Worm (Caenorhabditis elegans) whole organism, L3 larva: ENCODE data around the gene F20D6.12.
A peak's percentile ranks its signal among the peaks of the same experiment; 100 is the strongest.

Experiments
- R02D3.7 ChIP-seq: fragments of 150-350 bp; optimal IDR thresholded peaks from 2 replicates; lab custom pipeline; 2014; ENCODE audit warnings: missing biosample characterization, missing genetic modification characterization
- ZK546.5 ChIP-seq: sonication (generic microtip); optimal IDR thresholded peaks from 2 replicates; lab custom pipeline; 2017; ENCODE audit warnings: missing biosample characterization, missing genetic modification characterization
- aly-2 ChIP-seq: fragments of 150-350 bp; optimal IDR thresholded peaks from 2 replicates; lab custom pipeline; 2014; ENCODE audit warnings: missing biosample characterization, missing genetic modification characterization
- ama-1 ChIP-seq: fragments of 150-350 bp; optimal IDR thresholded peaks from 2 replicates; lab custom pipeline; 2018
- ceh-16 ChIP-seq: sonication (generic microtip); optimal IDR thresholded peaks from 2 replicates; lab custom pipeline; 2017; ENCODE audit warnings: missing biosample characterization, missing genetic modification characterization
- ceh-28 ChIP-seq: fragments of 150-350 bp; optimal IDR thresholded peaks from 2 replicates; lab custom pipeline; 2014; ENCODE audit warnings: missing biosample characterization, missing genetic modification reagents, missing genetic modification characterization
- egl-5 ChIP-seq: fragments of 150-350 bp; optimal IDR thresholded peaks from 2 replicates; lab custom pipeline; 2017; ENCODE audit warnings: missing biosample characterization, missing genetic modification reagents, missing genetic modification characterization, inconsistent platforms
- elt-2 ChIP-seq: sonication (generic microtip); optimal IDR thresholded peaks from 2 replicates; lab custom pipeline; 2016; ENCODE audit warnings: missing genetic modification reagents, mild to moderate bottlenecking, missing genetic modification characterization, missing compliant biosample characterization
- elt-3 ChIP-seq, 3 experiments: fragments of 150-350 bp in 1 of 3; sonication (generic microtip) in 2 of 3; optimal IDR thresholded peaks; 2 replicates in 2 of 3; 4 replicates in 1 of 3; lab custom pipeline; 2014 to 2017; ENCODE audit warnings: missing biosample characterization in 3 of 3, missing genetic modification characterization in 3 of 3
- eor-1 ChIP-seq, 2 experiments: fragments of 150-350 bp; optimal IDR thresholded peaks; 2 replicates each; lab custom pipeline; 2014 to 2018; ENCODE audit warnings: missing biosample characterization in 2 of 2, missing genetic modification characterization in 2 of 2
- fkh-2 ChIP-seq: fragments of 150-350 bp; optimal IDR thresholded peaks from 2 replicates; lab custom pipeline; 2014; ENCODE audit warnings: missing biosample characterization, missing genetic modification reagents, missing genetic modification characterization
- hmg-11 ChIP-seq: sonication (generic microtip); optimal IDR thresholded peaks from 2 replicates; lab custom pipeline; 2016; ENCODE audit warnings: missing genetic modification characterization, missing compliant biosample characterization
- jun-1 ChIP-seq: fragments of 150-350 bp; optimal IDR thresholded peaks from 2 replicates; lab custom pipeline; 2014; ENCODE audit warnings: missing biosample characterization, missing genetic modification reagents, missing genetic modification characterization
- lin-15B ChIP-seq: fragments of 150-350 bp; optimal IDR thresholded peaks from 2 replicates; lab custom pipeline; 2014; ENCODE audit warnings: missing biosample characterization, missing genetic modification characterization
- lin-39 ChIP-seq: fragments of 150-350 bp; optimal IDR thresholded peaks from 2 replicates; lab custom pipeline; 2018; ENCODE audit warnings: missing biosample characterization, missing genetic modification reagents, missing genetic modification characterization
- lsy-12 ChIP-seq: sonication (generic microtip); optimal IDR thresholded peaks from 2 replicates; lab custom pipeline; 2016; ENCODE audit warnings: mild to moderate bottlenecking, missing genetic modification characterization, missing compliant biosample characterization
- mdl-1 ChIP-seq: fragments of 150-350 bp; optimal IDR thresholded peaks from 2 replicates; lab custom pipeline; 2014; ENCODE audit warnings: missing biosample characterization, missing genetic modification characterization
- mml-1 ChIP-seq: fragments of 150-350 bp; sonication (generic microtip); optimal IDR thresholded peaks from 3 replicates; lab custom pipeline; 2014; ENCODE audit warnings: missing biosample characterization, missing genetic modification characterization
- nfya-1 ChIP-seq: sonication (generic microtip); optimal IDR thresholded peaks from 2 replicates; lab custom pipeline; 2017; ENCODE audit warnings: missing genetic modification characterization, mild to moderate bottlenecking, missing compliant biosample characterization, antibody characterized with exemption, moderate library complexity; ENCODE audit not compliant: insufficient read depth
- nhr-12 ChIP-seq: fragments of 150-350 bp; optimal IDR thresholded peaks from 2 replicates; lab custom pipeline; 2014; ENCODE audit warnings: missing biosample characterization, missing genetic modification characterization
- nhr-23 ChIP-seq: fragments of 150-350 bp; optimal IDR thresholded peaks from 2 replicates; lab custom pipeline; 2014; ENCODE audit warnings: missing biosample characterization, missing genetic modification reagents, missing genetic modification characterization
- nhr-237 ChIP-seq: fragments of 150-350 bp; optimal IDR thresholded peaks from 2 replicates; lab custom pipeline; 2014; ENCODE audit warnings: missing biosample characterization, missing genetic modification characterization
- nhr-25 ChIP-seq: sonication (generic microtip); optimal IDR thresholded peaks from 2 replicates; lab custom pipeline; 2017; ENCODE audit warnings: missing biosample characterization, missing genetic modification characterization
- nhr-28 ChIP-seq: fragments of 150-350 bp; optimal IDR thresholded peaks from 2 replicates; lab custom pipeline; 2014; ENCODE audit warnings: missing biosample characterization, missing genetic modification characterization
- nhr-67 ChIP-seq: fragments of 150-350 bp; optimal IDR thresholded peaks from 2 replicates; lab custom pipeline; 2014; ENCODE audit warnings: missing biosample characterization, missing genetic modification characterization
- nhr-76 ChIP-seq: fragments of 150-350 bp; sonication (generic microtip); optimal IDR thresholded peaks from 5 replicates; lab custom pipeline; 2014; ENCODE audit warnings: missing biosample characterization, missing genetic modification characterization
- nhr-77 ChIP-seq: fragments of 150-350 bp; optimal IDR thresholded peaks from 2 replicates; lab custom pipeline; 2014; ENCODE audit warnings: missing biosample characterization, missing genetic modification characterization
- pha-4 ChIP-seq: fragments of 150-350 bp; optimal IDR thresholded peaks from 2 replicates; lab custom pipeline; 2014; ENCODE audit warnings: missing biosample characterization, missing genetic modification reagents, missing genetic modification characterization
- pqm-1 ChIP-seq: fragments of 150-350 bp; optimal IDR thresholded peaks from 2 replicates; lab custom pipeline; 2017; ENCODE audit warnings: missing biosample characterization, missing genetic modification characterization, inconsistent platforms
- sea-2 ChIP-seq: fragments of 150-350 bp; sonication (generic microtip); optimal IDR thresholded peaks from 4 replicates; lab custom pipeline; 2014; ENCODE audit warnings: missing biosample characterization, missing genetic modification reagents, missing genetic modification characterization
- skn-1 ChIP-seq: fragments of 150-350 bp; optimal IDR thresholded peaks from 2 replicates; lab custom pipeline; 2014; ENCODE audit warnings: missing biosample characterization, missing genetic modification characterization
- snpc-4 ChIP-seq: fragments of 150-350 bp; optimal IDR thresholded peaks from 2 replicates; lab custom pipeline; 2014; ENCODE audit warnings: missing biosample characterization, missing genetic modification characterization
- unc-39 ChIP-seq: sonication (generic microtip); optimal IDR thresholded peaks from 4 replicates; lab custom pipeline; 2017; ENCODE audit warnings: missing biosample characterization, missing genetic modification characterization
- zag-1 ChIP-seq: fragments of 150-350 bp; optimal IDR thresholded peaks from 2 replicates; lab custom pipeline; 2014; ENCODE audit warnings: missing biosample characterization, missing genetic modification characterization
- ztf-11 ChIP-seq: fragments of 150-350 bp; optimal IDR thresholded peaks from 2 replicates; lab custom pipeline; 2014; ENCODE audit warnings: missing biosample characterization, missing genetic modification characterization
- ztf-4 ChIP-seq: fragments of 150-350 bp; optimal IDR thresholded peaks from 2 replicates; lab custom pipeline; 2014; ENCODE audit warnings: missing biosample characterization, missing genetic modification characterization

The F20D6.12 gene

DNA sequence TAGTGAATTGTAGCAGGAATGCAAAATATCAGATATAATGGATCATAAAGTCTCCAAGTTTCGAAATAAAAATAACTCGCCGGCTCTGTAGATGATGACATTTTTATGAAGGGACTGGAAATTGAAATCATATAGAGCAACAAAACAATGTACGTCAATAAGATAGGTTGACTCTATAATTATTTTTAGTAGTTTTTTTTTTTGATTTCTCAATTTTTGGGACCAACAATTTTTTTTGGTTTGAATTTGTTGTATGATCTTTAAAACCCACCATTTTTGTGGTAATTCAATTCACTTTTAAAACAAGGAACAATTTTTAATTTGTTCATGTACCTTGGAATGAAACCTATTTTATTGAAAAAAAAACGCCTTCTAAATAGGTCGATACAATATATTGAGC lies at the start of gene F20D6.12:
TSS of gene F20D6.12 (minus strand) at position 101 of the 400 bp plus-strand sequence.
- TF ChIP-seq nhr-23 (tag; lab: Kevin White, UChicago) (no peak), ZK546.5 (no peak), sea-2 (no peak), nhr-28 (tag; lab: Kevin White, UChicago) (no peak), ceh-16 (tag; lab: Kevin White, UChicago) (no peak), mdl-1 (tag; lab: Kevin White, UChicago) (no peak), eor-1 (tag; optimal IDR thresholded peaks at IDR 0.05; lab: Kevin White, UChicago) (no peak), ztf-4 (no peak), mml-1 (tag; lab: Kevin White, UChicago) (no peak), ztf-11 (tag; lab: Kevin White, UChicago) (no peak), nhr-12 (tag; lab: Kevin White, UChicago) (no peak), lsy-12 (tag; lab: Kevin White, UChicago) (no peak), aly-2 (no peak), jun-1 (no peak), fkh-2 (tag; lab: Kevin White, UChicago) (no peak)

DNA sequence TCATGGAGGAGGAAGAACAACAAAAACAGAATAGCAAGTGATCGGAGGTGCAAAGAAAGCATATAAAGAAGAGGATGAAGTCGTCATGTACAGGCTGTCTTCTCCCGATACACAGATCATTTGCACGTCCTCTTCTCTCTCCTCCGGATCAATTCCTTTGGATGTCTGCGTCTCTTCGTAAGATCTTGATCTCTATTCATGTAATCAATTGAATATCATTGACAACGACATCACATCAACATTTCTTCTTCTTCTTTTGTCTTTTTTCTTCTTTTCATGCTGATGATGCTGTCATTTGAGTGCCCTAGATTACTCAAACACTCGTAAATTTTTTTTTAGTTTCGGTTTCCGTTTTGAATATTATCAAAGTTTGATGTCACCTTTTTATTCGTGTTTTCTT lies 48.4 kb upstream of the F20D6.12 start, which contains the start of gene rol-3:
TSS of gene rol-3 (minus strand) at position 120 of the 400 bp plus-strand sequence.
- TF ChIP-seq nhr-23 (tag; lab: Kevin White, UChicago), result peak; percentile 62
- TF ChIP-seq pha-4 (tag; lab: Kevin White, UChicago), result no peak
- no peak for TF ChIP-seq nhr-77 (tag; lab: Kevin White, UChicago)
- no peak for TF ChIP-seq fkh-2 (tag; lab: Kevin White, UChicago)
- TF ChIP-seq R02D3.7 (tag; lab: Kevin White, UChicago), result no peak
- TF ChIP-seq skn-1 (tag; lab: Kevin White, UChicago), result no peak
- peak; percentile 73 for TF ChIP-seq ceh-28 (tag; lab: Kevin White, UChicago)
- TF ChIP-seq sea-2, result no peak
- no peak for TF ChIP-seq hmg-11 (tag; lab: Kevin White, UChicago)

DNA sequence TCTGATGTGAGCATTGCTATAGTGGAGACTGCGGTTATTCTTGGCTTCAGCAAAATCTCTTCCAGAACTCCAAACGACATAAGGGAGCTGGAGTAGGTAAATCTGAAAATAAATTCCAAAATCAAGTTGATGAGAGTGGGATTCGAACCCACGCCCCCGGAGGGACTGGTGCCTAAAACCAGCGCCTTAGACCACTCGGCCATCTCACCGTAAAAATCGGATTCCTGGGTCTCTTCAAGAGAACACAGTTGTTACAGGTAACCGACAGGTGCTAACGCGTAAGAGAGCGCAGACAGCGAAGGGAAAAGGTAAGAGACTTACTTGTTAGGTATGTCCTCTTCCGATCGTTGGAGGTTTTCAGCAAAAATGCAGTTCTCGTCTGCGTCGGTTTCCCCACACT lies 45.4 kb upstream of the F20D6.12 start:
- peak; percentile 29 for TF ChIP-seq snpc-4 (tag; lab: Kevin White, UChicago)
- peak; percentile 39 for TF ChIP-seq nhr-23 (tag; lab: Kevin White, UChicago)
- TF ChIP-seq lsy-12 (tag; lab: Kevin White, UChicago), result peak; percentile 41
- TF ChIP-seq egl-5 (tag; lab: Kevin White, UChicago), result no peak
- peak; percentile 40 for TF ChIP-seq pqm-1
- no peak for TF ChIP-seq ceh-16 (tag; lab: Kevin White, UChicago)
- no peak for TF ChIP-seq nhr-237 (tag; lab: Kevin White, UChicago)
- no peak for TF ChIP-seq ama-1 (lab: Kevin White, UChicago)
- peak; percentile 20 for TF ChIP-seq elt-2 (tag; lab: Kevin White, UChicago)
- no peak for TF ChIP-seq elt-3 (tag; optimal IDR thresholded peaks at IDR 0.05; lab: Kevin White, UChicago)
- TF ChIP-seq skn-1 (tag; lab: Kevin White, UChicago), result no peak
- TF ChIP-seq fkh-2 (tag; lab: Kevin White, UChicago), result no peak
- peak; percentile 36 for TF ChIP-seq nfya-1 (tag; lab: Kevin White, UChicago)
- TF ChIP-seq unc-39 (tag; lab: Kevin White, UChicago), result no peak
- peak; percentile 53 for TF ChIP-seq nhr-25 (tag; lab: Kevin White, UChicago)
- TF ChIP-seq pha-4 (tag; lab: Kevin White, UChicago), result no peak
- TF ChIP-seq nhr-67 (tag; lab: Kevin White, UChicago), result no peak
- TF ChIP-seq lin-39 (tag; lab: Kevin White, UChicago), result peak; percentile 2
- TF ChIP-seq nhr-77 (tag; lab: Kevin White, UChicago), result no peak
- TF ChIP-seq nhr-76 (tag; lab: Kevin White, UChicago), result no peak
- TF ChIP-seq ZK546.5, result no peak
- no peak for TF ChIP-seq nhr-28 (tag; lab: Kevin White, UChicago)
- TF ChIP-seq mml-1 (tag; lab: Kevin White, UChicago), result no peak
- TF ChIP-seq jun-1, result no peak
- no peak for TF ChIP-seq eor-1 (tag; optimal IDR thresholded peaks at IDR 0.05; lab: Kevin White, UChicago)

DNA sequence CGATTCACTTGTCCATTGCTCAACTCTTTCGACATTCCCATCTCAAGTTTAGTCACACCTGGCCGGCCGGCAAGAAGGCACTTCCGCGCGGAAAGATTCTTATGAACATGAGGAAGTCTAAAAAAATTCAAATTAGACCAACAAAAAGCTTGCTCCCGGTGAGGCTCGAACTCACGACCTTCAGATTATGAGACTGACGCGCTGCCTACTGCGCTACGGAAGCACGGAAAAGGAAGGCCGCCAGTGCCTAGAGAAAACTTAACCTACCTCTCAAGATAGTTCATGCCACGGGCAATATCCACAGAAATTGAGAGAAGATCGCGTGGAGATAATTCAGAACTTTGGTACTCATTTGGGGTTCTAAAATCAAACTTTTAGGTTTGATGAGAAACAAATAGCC lies 40.1 kb upstream of the F20D6.12 start:
- no peak for TF ChIP-seq zag-1 (tag; lab: Kevin White, UChicago)
- no peak for TF ChIP-seq lin-15B (tag; lab: Kevin White, UChicago)
- TF ChIP-seq ceh-16 (tag; lab: Kevin White, UChicago), result no peak
- no peak for TF ChIP-seq jun-1
- TF ChIP-seq nfya-1 (tag; lab: Kevin White, UChicago), result peak; percentile 25
- TF ChIP-seq elt-2 (tag; lab: Kevin White, UChicago), result peak; percentile 1
- no peak for TF ChIP-seq mml-1 (tag; lab: Kevin White, UChicago)
- peak; percentile 62 for TF ChIP-seq snpc-4 (tag; lab: Kevin White, UChicago)
- TF ChIP-seq, all 47 proteins: peak for 3
